Worm (Caenorhabditis elegans) whole organism, L1 larva: ENCODE measurements around the gene lin-49.

Experiments
- C16A3.4 ChIP-seq: fragments of 150-350 bp; optimal IDR thresholded peaks from 2 replicates; lab custom pipeline; 2014; ENCODE audit warnings: missing biosample characterization, missing genetic modification characterization
- efl-1 ChIP-seq, 4 experiments: fragments of 150-350 bp; optimal IDR thresholded peaks in 3 of 4; peaks in 1 of 4; 1 replicate in 1 of 4; 2 replicates in 3 of 4; lab custom pipeline; 2014; ENCODE audit warnings: missing biosample characterization in 2 of 4, missing genetic modification characterization in 2 of 4, missing genetic modification reagents in 2 of 4
- lin-39 ChIP-seq: fragments of 150-350 bp; optimal IDR thresholded peaks from 2 replicates; lab custom pipeline; 2014; ENCODE audit warnings: missing biosample characterization, missing genetic modification reagents, missing genetic modification characterization
- nhr-84 ChIP-seq: sonication (generic microtip); optimal IDR thresholded peaks from 2 replicates; lab custom pipeline; 2017; ENCODE audit warnings: missing biosample characterization, missing genetic modification characterization

lin-49 gene

DNA sequence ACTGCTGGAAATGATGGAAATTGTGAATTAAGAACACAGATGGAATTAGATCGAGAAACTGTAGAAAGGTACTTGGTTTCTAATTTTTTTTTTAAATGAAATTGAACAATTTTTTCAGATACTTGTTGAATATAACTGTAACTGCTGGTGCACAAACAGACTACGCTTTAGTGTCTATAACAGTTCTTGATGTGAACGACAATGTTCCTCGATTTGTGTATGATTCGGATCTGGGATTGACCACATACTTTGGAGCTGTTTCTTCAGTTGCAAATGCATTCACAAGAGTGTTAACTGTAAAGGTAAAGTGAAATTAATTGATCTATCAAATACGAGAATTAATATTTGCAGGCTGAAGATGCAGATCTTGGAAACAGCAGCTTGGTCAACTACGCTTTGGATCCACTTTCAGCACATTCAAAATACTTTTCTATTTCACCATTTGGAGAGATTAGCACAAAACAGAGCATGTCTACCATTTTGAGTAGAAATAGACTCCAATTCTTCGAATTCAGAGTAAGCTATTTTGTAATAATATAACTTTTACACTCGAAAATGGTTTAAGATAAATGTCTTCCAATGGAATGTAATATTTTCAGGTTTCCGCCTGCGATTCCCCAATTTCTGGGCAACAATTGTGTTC, 53.4 kb downstream of the lin-49 start:
- TF ChIP-seq lin-39 (no peak), efl-1 (optimal IDR thresholded peaks at IDR 0.05; lab: Kevin White, UChicago) (no peak), efl-1 (GFP tag; optimal IDR thresholded peaks at IDR 0.05 in 1 of 2; lab: Kevin White, UChicago) (peak in 1 of 2 experiments; percentile 26), nhr-84 (no peak), C16A3.4 (tag; lab: Kevin White, UChicago) (no peak)
